Worm (Caenorhabditis elegans) whole organism, young adult: Measurements from ENCODE around the gene ceh-16.

Experiments
- B0019.2 ChIP-seq: fragments of 200-800 bp; sonication (Bioruptor generic); conservative IDR thresholded peaks from 2 replicates; pipeline ENCODE4 v1.3.6; 2022; ENCODE audit warnings: missing genetic modification reagents, missing genetic modification characterization, missing compliant biosample characterization
- F33H1.4 ChIP-seq: fragments of 200-800 bp; sonication (Bioruptor generic); IDR thresholded peaks from 2 replicates; pipeline ENCODE4 v1.3.6; 2022; ENCODE audit warnings: missing genetic modification reagents, missing genetic modification characterization, missing compliant biosample characterization
- T07F8.4 ChIP-seq: sonication (generic microtip); optimal IDR thresholded peaks from 2 replicates; lab custom pipeline; 2016; ENCODE audit warnings: mild to moderate bottlenecking, missing genetic modification characterization, moderate library complexity, missing compliant biosample characterization
- Y53F4B.3 ChIP-seq: fragments of 200-800 bp; sonication (Bioruptor generic); IDR thresholded peaks from 2 replicates; pipeline ENCODE4 v1.3.6; 2022; ENCODE audit warnings: missing genetic modification reagents, missing genetic modification characterization, missing compliant biosample characterization
- Y56A3A.18 ChIP-seq: fragments of 200-800 bp; sonication (Bioruptor generic); IDR thresholded peaks from 2 replicates; pipeline ENCODE4 v1.3.6; 2022; ENCODE audit warnings: missing genetic modification reagents, missing genetic modification characterization, missing compliant biosample characterization
- Y79H2A.3 ChIP-seq: fragments of 200-800 bp; sonication (Bioruptor generic); conservative IDR thresholded peaks from 2 replicates; pipeline ENCODE4 v1.3.6; 2022; ENCODE audit warnings: missing genetic modification reagents, missing genetic modification characterization, missing compliant biosample characterization
- ZK185.1 ChIP-seq: sonication (generic microtip); optimal IDR thresholded peaks from 2 replicates; lab custom pipeline; 2016; ENCODE audit warnings: mild to moderate bottlenecking, missing genetic modification characterization, missing compliant biosample characterization; ENCODE audit not compliant: poor library complexity, severe bottlenecking
- aptf-2 ChIP-seq: fragments of 200-800 bp; sonication (Bioruptor generic); conservative IDR thresholded peaks from 2 replicates; pipeline ENCODE4 v1.3.6; 2022; ENCODE audit warnings: missing genetic modification reagents, missing genetic modification characterization, missing compliant biosample characterization
- aptf-3 ChIP-seq: fragments of 200-800 bp; sonication (Bioruptor generic); IDR thresholded peaks from 2 replicates; pipeline ENCODE4 v1.3.6; 2022; ENCODE audit warnings: missing genetic modification characterization, missing compliant biosample characterization
- attf-6 ChIP-seq: fragments of 200-800 bp; sonication (Bioruptor generic); IDR thresholded peaks from 2 replicates; pipeline ENCODE4 v1.3.6; 2022; ENCODE audit warnings: missing genetic modification reagents, missing genetic modification characterization, missing compliant biosample characterization
- bed-1 ChIP-seq: fragments of 200-800 bp; sonication (Bioruptor generic); IDR thresholded peaks from 2 replicates; pipeline ENCODE4 v1.3.6; 2022; ENCODE audit warnings: missing genetic modification reagents, missing genetic modification characterization, missing compliant biosample characterization
- ccch-3 ChIP-seq: fragments of 200-800 bp; sonication (Bioruptor generic); optimal IDR thresholded peaks from 2 replicates; lab custom pipeline; 2018; ENCODE audit warnings: mild to moderate bottlenecking, missing genetic modification characterization, missing compliant biosample characterization
- cebp-2 ChIP-seq: fragments of 200-800 bp; sonication (Bioruptor generic); IDR thresholded peaks from 2 replicates; pipeline ENCODE4 v1.3.6; 2022; ENCODE audit warnings: missing genetic modification characterization, missing compliant biosample characterization
- ceh-100 ChIP-seq: fragments of 200-800 bp; sonication (Bioruptor generic); IDR thresholded peaks from 2 replicates; pipeline ENCODE4 v1.3.6; 2022; ENCODE audit warnings: missing genetic modification reagents, missing genetic modification characterization, missing compliant biosample characterization
- ceh-27 ChIP-seq: fragments of 200-800 bp; sonication (Bioruptor generic); optimal IDR thresholded peaks from 2 replicates; lab custom pipeline; 2018; ENCODE audit warnings: mild to moderate bottlenecking, missing genetic modification characterization, moderate library complexity, missing compliant biosample characterization
- ceh-40 ChIP-seq: fragments of 200-800 bp; sonication (Bioruptor generic); IDR thresholded peaks from 2 replicates; pipeline ENCODE4 v1.3.6; 2022; ENCODE audit warnings: missing genetic modification characterization, missing compliant biosample characterization
- ceh-91 ChIP-seq: fragments of 200-800 bp; sonication (Bioruptor generic); IDR thresholded peaks from 2 replicates; pipeline ENCODE4 v1.3.6; 2022; ENCODE audit warnings: missing genetic modification reagents, missing genetic modification characterization, missing compliant biosample characterization
- die-1 ChIP-seq: sonication (generic microtip); optimal IDR thresholded peaks from 2 replicates; lab custom pipeline; 2016; ENCODE audit warnings: missing genotype, mild to moderate bottlenecking, missing genetic modification characterization, missing compliant biosample characterization
- egrh-3 ChIP-seq: fragments of 200-800 bp; sonication (Bioruptor generic); IDR thresholded peaks from 2 replicates; pipeline ENCODE4 v1.3.6; 2022; ENCODE audit warnings: missing genetic modification reagents, missing genetic modification characterization, missing compliant biosample characterization
- ekl-4 ChIP-seq: fragments of 200-800 bp; sonication (Bioruptor generic); IDR thresholded peaks from 2 replicates; pipeline ENCODE4 v1.3.6; 2022; ENCODE audit warnings: missing genetic modification reagents, missing genetic modification characterization, missing compliant biosample characterization
- gei-17 ChIP-seq: fragments of 200-800 bp; sonication (Bioruptor generic); optimal IDR thresholded peaks from 2 replicates; lab custom pipeline; 2018; ENCODE audit warnings: mild to moderate bottlenecking, missing genetic modification characterization, missing compliant biosample characterization
- him-1 ChIP-seq: sonication (generic microtip); optimal IDR thresholded peaks from 2 replicates; lab custom pipeline; 2016; ENCODE audit warnings: missing genotype, missing genetic modification reagents, missing genetic modification characterization, missing compliant biosample characterization
- hmg-1.2 ChIP-seq: fragments of 200-800 bp; sonication (Bioruptor generic); IDR thresholded peaks from 2 replicates; pipeline ENCODE4 v1.3.6; 2022; ENCODE audit warnings: missing genetic modification reagents, missing genetic modification characterization, missing compliant biosample characterization
- hrde-1 ChIP-seq: sonication (generic microtip); optimal IDR thresholded peaks from 2 replicates; lab custom pipeline; 2016; ENCODE audit warnings: missing genetic modification characterization, mild to moderate bottlenecking, missing compliant biosample characterization, moderate library complexity, missing genotype, missing genetic modification reagents, borderline replicate concordance
- lin-26 ChIP-seq: fragments of 200-800 bp; sonication (Bioruptor generic); IDR thresholded peaks from 2 replicates; pipeline ENCODE4 v1.3.6; 2022; ENCODE audit warnings: missing genetic modification reagents, missing genetic modification characterization, missing compliant biosample characterization
- lin-35 ChIP-seq, 3 experiments: fragments of 150-350 bp in 2 of 3; sonication (generic microtip) in 1 of 3; optimal IDR thresholded peaks; 2 replicates each; lab custom pipeline; 2014 to 2018; ENCODE audit warnings: missing biosample characterization in 3 of 3, missing genetic modification characterization in 3 of 3, missing genetic modification reagents in 3 of 3
- lsl-1 ChIP-seq: fragments of 200-800 bp; sonication (Bioruptor generic); optimal IDR thresholded peaks from 2 replicates; lab custom pipeline; 2018; ENCODE audit warnings: mild to moderate bottlenecking, missing genetic modification characterization, moderate library complexity, missing compliant biosample characterization
- madf-6 ChIP-seq: fragments of 200-800 bp; sonication (Bioruptor generic); IDR thresholded peaks from 2 replicates; pipeline ENCODE4 v1.3.6; 2022; ENCODE audit warnings: missing genetic modification reagents, missing genetic modification characterization, missing compliant biosample characterization
- mxl-1 ChIP-seq: sonication (generic microtip); optimal IDR thresholded peaks from 2 replicates; lab custom pipeline; 2016; ENCODE audit warnings: missing genetic modification characterization, missing compliant biosample characterization
- nfya-2 ChIP-seq: fragments of 200-800 bp; sonication (Bioruptor generic); IDR thresholded peaks from 2 replicates; pipeline ENCODE4 v1.3.6; 2022; ENCODE audit warnings: missing genetic modification reagents, missing genetic modification characterization, missing compliant biosample characterization
- nhr-179 ChIP-seq: sonication (generic microtip); optimal IDR thresholded peaks from 2 replicates; lab custom pipeline; 2016; ENCODE audit warnings: mild to moderate bottlenecking, missing genetic modification characterization, missing compliant biosample characterization
- nhr-27 ChIP-seq: fragments of 200-800 bp; sonication (Bioruptor generic); optimal IDR thresholded peaks from 2 replicates; lab custom pipeline; 2018; ENCODE audit warnings: mild to moderate bottlenecking, missing genetic modification characterization, moderate library complexity, missing compliant biosample characterization
- nhr-90 ChIP-seq: sonication (generic microtip); optimal IDR thresholded peaks from 2 replicates; lab custom pipeline; 2016; ENCODE audit warnings: missing genotype, mild to moderate bottlenecking, missing genetic modification characterization, missing compliant biosample characterization
- pbrm-1 ChIP-seq: fragments of 200-800 bp; sonication (Bioruptor generic); IDR thresholded peaks from 2 replicates; pipeline ENCODE4 v1.3.6; 2022; ENCODE audit warnings: missing genetic modification reagents, missing genetic modification characterization, missing compliant biosample characterization
- rcor-1 ChIP-seq: fragments of 200-800 bp; sonication (Bioruptor generic); IDR thresholded peaks from 2 replicates; pipeline ENCODE4 v1.3.6; 2022; ENCODE audit warnings: missing genetic modification reagents, missing genetic modification characterization, missing compliant biosample characterization
- rec-8 ChIP-seq, 2 experiments: sonication (generic microtip); optimal IDR thresholded peaks; 2 replicates each; lab custom pipeline; 2016; ENCODE audit warnings: mild to moderate bottlenecking in 2 of 2, missing genetic modification characterization in 2 of 2, missing genetic modification reagents in 2 of 2, missing genotype in 2 of 2, missing biosample characterization in 1 of 2, missing compliant biosample characterization in 1 of 2, moderate library complexity in 1 of 2
- repo-1 ChIP-seq: sonication (generic microtip); optimal IDR thresholded peaks from 2 replicates; lab custom pipeline; 2017; ENCODE audit warnings: mild to moderate bottlenecking, missing genetic modification characterization, missing compliant biosample characterization
- rpc-1 ChIP-seq, 2 experiments: fragments of 150-350 bp in 1 of 2; sonication (generic microtip) in 1 of 2; optimal IDR thresholded peaks; 2 replicates each; lab custom pipeline; 2014 to 2018; ENCODE audit warnings: missing biosample characterization in 1 of 2, missing genetic modification characterization in 1 of 2, missing genetic modification reagents in 1 of 2, missing genotype in 1 of 2
- snpc-3.4 ChIP-seq: sonication (generic microtip); optimal IDR thresholded peaks from 2 replicates; lab custom pipeline; 2017; ENCODE audit warnings: missing genetic modification characterization, mild to moderate bottlenecking, missing compliant biosample characterization, antibody characterized with exemption, moderate library complexity, missing genotype, missing genetic modification reagents
- snpc-4 ChIP-seq, 5 experiments: fragments of 150-350 bp in 1 of 5; sonication (generic microtip) in 4 of 5; optimal IDR thresholded peaks; 2 replicates each; lab custom pipeline; 2014 to 2018; ENCODE audit warnings: missing genetic modification characterization in 5 of 5, missing biosample characterization in 3 of 5, antibody characterized with exemption in 2 of 5, mild to moderate bottlenecking in 2 of 5, missing compliant biosample characterization in 2 of 5, missing genotype in 2 of 5, moderate library complexity in 2 of 5, missing genetic modification reagents in 1 of 5
- ztf-18 ChIP-seq: sonication (generic microtip); optimal IDR thresholded peaks from 2 replicates; lab custom pipeline; 2016; ENCODE audit warnings: missing genotype, mild to moderate bottlenecking, missing genetic modification characterization, missing compliant biosample characterization
- ztf-6 ChIP-seq: fragments of 200-800 bp; sonication (Bioruptor generic); IDR thresholded peaks from 2 replicates; pipeline ENCODE4 v1.3.6; 2022; ENCODE audit warnings: missing genetic modification reagents, missing genetic modification characterization, missing compliant biosample characterization

ceh-16 gene

ce11 chrIII:8639188-8639795 lies 16.8 kb downstream of the ceh-16 start, which contains the start of gene fip-1 (continued):
- TF ChIP-seq ztf-18 (tag; lab: Kevin White, UChicago) (peak; percentile 68), madf-6 (GFP tag; lab: Robert Waterston, UW) (peak; percentile 68; the same call in 1 of the 2 replicates), die-1 (tag; lab: Kevin White, UChicago) (peak; percentile 83), ztf-6 (GFP tag; lab: Robert Waterston, UW) (0 out of 2 replicates have a peak, but pooled peaks have one; percentile 11), rcor-1 (GFP tag; lab: Robert Waterston, UW) (0 out of 2 replicates have a peak, but pooled peaks have one; percentile 18), ceh-100 (GFP tag; lab: Robert Waterston, UW) (no peak), lsl-1 (GFP tag; lab: Kevin White, UChicago) (peak; percentile 50), gei-17 (GFP tag; lab: Kevin White, UChicago) (no peak), Y53F4B.3 (GFP tag; lab: Robert Waterston, UW) (no peak), mxl-1 (tag; lab: Kevin White, UChicago) (peak; percentile 71), ccch-3 (GFP tag; lab: Kevin White, UChicago) (no peak), pbrm-1 (GFP tag; lab: Robert Waterston, UW) (peak; percentile 66), aptf-3 (GFP tag; lab: Robert Waterston, UW) (0 out of 2 replicates have a peak, but pooled peaks have one; percentile 70), F33H1.4 (GFP tag; lab: Robert Waterston, UW) (peak; percentile 27; the same call in 1 of the 2 replicates), egrh-3 (GFP tag; lab: Robert Waterston, UW) (peak; percentile 34; the same call in 1 of the 2 replicates), nhr-90 (tag; lab: Kevin White, UChicago) (peak; percentile 72), rec-8 (tag; optimal IDR thresholded peaks at IDR 0.05; lab: Kevin White, UChicago) (peak; percentile 47 to 79), lin-26 (GFP tag; lab: Robert Waterston, UW) (peak; percentile 92), ekl-4 (peak; percentile 74), rpc-1 (optimal IDR thresholded peaks at IDR 0.05; lab: Kevin White, UChicago) (peak; percentile 90), rpc-1 (tag; optimal IDR thresholded peaks at IDR 0.05; lab: Kevin White, UChicago) (peak; percentile 93), Y79H2A.3 (GFP tag; lab: Robert Waterston, UW) (no peak), attf-6 (GFP tag; lab: Robert Waterston, UW) (peak; percentile 64; the same call in 1 of the 2 replicates), B0019.2 (GFP tag; lab: Robert Waterston, UW) (no peak), bed-1 (GFP tag; lab: Robert Waterston, UW) (0 out of 2 replicates have a peak, but pooled peaks have one; percentile 71), nhr-179 (no peak), aptf-2 (GFP tag; lab: Robert Waterston, UW) (no peak), ceh-40 (GFP tag; lab: Robert Waterston, UW) (no peak), nfya-2 (GFP tag; lab: Robert Waterston, UW) (peak; percentile 33; the same call in 1 of the 2 replicates), T07F8.4 (peak; percentile 32), snpc-4 (GFP tag; optimal IDR thresholded peaks at IDR 0.05; lab: Kevin White, UChicago) (peak; percentile 38), snpc-4 (tag; optimal IDR thresholded peaks at IDR 0.05; lab: Kevin White, UChicago) (peak in 3 of 4 experiments; percentile 27 to 56 (median 42)), ZK185.1 (tag; lab: Kevin White, UChicago) (peak; percentile 49), nhr-27 (tag; lab: Kevin White, UChicago) (peak; percentile 52), cebp-2 (GFP tag; lab: Robert Waterston, UW) (no peak), snpc-3.4 (peak; percentile 58), repo-1 (tag; lab: Kevin White, UChicago) (peak; percentile 61), him-1 (tag; lab: Kevin White, UChicago) (peak; percentile 77), Y56A3A.18 (GFP tag; lab: Robert Waterston, UW) (peak; percentile 71; the same call in 1 of the 2 replicates), hmg-1.2 (GFP tag; lab: Robert Waterston, UW) (no peak; the same call in 1 of the 2 replicates), ceh-27 (GFP tag; lab: Kevin White, UChicago) (peak; percentile 39), hrde-1 (peak; percentile 71), lin-35 (GFP tag; optimal IDR thresholded peaks at IDR 0.05; lab: Kevin White, UChicago) (peak in 1 of 3 experiments; percentile 45), ceh-91 (GFP tag; lab: Robert Waterston, UW) (no peak)
- TF ChIP-seq, all 124 proteins: peak for 48
